Worm (Caenorhabditis elegans): ENCODE measurements around the gene clec-10.

Gene clec-10

DNA sequence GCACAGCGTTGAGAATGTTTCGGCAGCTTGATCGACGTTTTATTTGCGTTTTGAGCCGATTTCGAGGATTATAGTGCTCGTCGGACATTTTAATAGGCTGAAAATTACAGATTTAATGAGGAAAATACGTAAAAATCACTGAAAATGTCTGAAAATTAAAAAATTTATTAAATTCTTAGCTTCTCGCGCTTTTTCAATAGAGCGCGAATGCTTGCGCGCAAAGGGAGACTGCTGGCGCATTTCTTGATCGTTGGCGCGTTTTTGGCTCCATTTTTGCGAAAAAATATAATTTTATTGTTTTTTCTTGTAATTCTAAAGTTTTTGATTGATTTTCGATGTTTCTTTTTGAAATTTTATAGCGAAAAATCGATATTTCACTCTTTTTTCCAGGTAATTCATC is 8.4 kb downstream of the clec-10 start, which contains the start of the genes dnsn-1 and C24H12.4 (continued):
- TF ChIP-seq F13H6.1 (tag; optimal IDR thresholded peaks at IDR 0.05) = peak; percentile 92
- TF ChIP-seq ama-1 (optimal IDR thresholded peaks at IDR 0.05) = no peak
- TF ChIP-seq nhr-10 (tag; optimal IDR thresholded peaks at IDR 0.05) = peak; percentile 78
- peak; percentile 82 for TF ChIP-seq ztf-4 (tag; optimal IDR thresholded peaks at IDR 0.05)
- TF ChIP-seq nhr-12 (tag; optimal IDR thresholded peaks at IDR 0.05) = no peak
- peak; percentile 97 for TF ChIP-seq crh-2 (tag; optimal IDR thresholded peaks at IDR 0.05)
- peak; percentile 96 for TF ChIP-seq sma-3 (GFP tag; optimal IDR thresholded peaks at IDR 0.05)
- TF ChIP-seq R02D3.7 (tag; optimal IDR thresholded peaks at IDR 0.05) = peak; percentile 61
- TF ChIP-seq unc-39 (tag; optimal IDR thresholded peaks at IDR 0.05) = no peak
- no peak for TF ChIP-seq nhr-11 (tag; optimal IDR thresholded peaks at IDR 0.05)
- TF ChIP-seq alr-1 (tag; optimal IDR thresholded peaks at IDR 0.05) = no peak
- TF ChIP-seq unc-55 (GFP tag; optimal IDR thresholded peaks at IDR 0.05) = peak; percentile 98
- no peak for TF ChIP-seq aly-2 (tag; optimal IDR thresholded peaks at IDR 0.05)
- no peak for TF ChIP-seq nhr-77 (tag; optimal IDR thresholded peaks at IDR 0.05)

DNA sequence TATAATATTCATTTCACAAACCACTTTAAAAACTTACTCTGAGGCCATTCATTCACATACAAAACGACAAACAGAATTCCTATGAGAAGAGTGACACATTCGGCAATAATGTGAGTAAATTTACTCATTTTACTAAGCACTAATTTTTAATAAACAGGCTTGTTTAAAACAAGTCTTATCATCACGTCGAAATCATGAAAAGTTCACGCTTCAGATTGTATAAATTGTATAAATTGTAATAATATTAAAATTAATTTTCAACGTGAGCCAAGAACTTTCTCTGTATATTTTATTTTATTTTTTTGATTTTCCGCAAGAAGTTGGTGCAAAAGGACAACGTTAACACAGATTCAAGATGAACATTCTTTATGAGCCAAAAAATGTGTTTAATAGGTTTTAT is 16.3 kb downstream of the clec-10 start, which contains the start of gene C24H12.6:
C24H12.6 (minus strand) TSS at position 101 of the 400 bp plus-strand sequence.
- TF ChIP-seq fos-1 (tag; optimal IDR thresholded peaks at IDR 0.05) (no peak), nhr-77 (tag; optimal IDR thresholded peaks at IDR 0.05) (no peak), ceh-16 (tag; optimal IDR thresholded peaks at IDR 0.05) (no peak), snpc-4 (tag; optimal IDR thresholded peaks at IDR 0.05) (no peak), mab-5 (tag; optimal IDR thresholded peaks at IDR 0.05) (no peak), lsy-2 (tag; optimal IDR thresholded peaks at IDR 0.05) (no peak), dmd-4 (tag; optimal IDR thresholded peaks at IDR 0.05) (no peak), R02D3.7 (tag; optimal IDR thresholded peaks at IDR 0.05) (no peak), nhr-11 (tag; optimal IDR thresholded peaks at IDR 0.05) (no peak), ztf-4 (tag; optimal IDR thresholded peaks at IDR 0.05) (no peak), lin-13 (GFP tag; optimal IDR thresholded peaks at IDR 0.05) (no peak)

DNA sequence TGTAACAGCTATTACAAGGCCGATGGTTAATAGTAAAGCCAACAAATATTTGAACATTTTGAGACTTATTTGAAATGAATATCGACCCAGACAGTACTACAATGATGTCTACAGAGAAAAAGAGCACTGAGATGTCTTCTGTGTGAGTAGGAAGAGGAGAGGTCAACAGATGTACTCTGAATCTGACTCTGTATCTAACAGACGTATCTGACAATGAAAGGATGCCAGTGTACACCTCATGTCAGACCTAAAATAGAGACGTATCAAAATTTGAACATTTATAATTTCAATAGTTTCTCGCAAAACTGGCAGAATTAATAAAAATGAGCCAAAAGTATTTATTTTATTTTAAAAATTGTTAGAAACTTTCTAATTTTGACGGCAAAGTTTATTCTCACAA is 20.6 kb downstream of the clec-10 start, which contains the start of gene C24H12.8:
C24H12.8 (minus strand) TSS at position 101 of the 400 bp plus-strand sequence.
- TF ChIP-seq peb-1 (tag; optimal IDR thresholded peaks at IDR 0.05) = no peak
- no peak for TF ChIP-seq unc-55 (GFP tag; optimal IDR thresholded peaks at IDR 0.05)
- no peak for TF ChIP-seq nhr-11 (tag; optimal IDR thresholded peaks at IDR 0.05)
- no peak for TF ChIP-seq ceh-16 (tag; optimal IDR thresholded peaks at IDR 0.05)
- no peak for TF ChIP-seq lin-13 (GFP tag; optimal IDR thresholded peaks at IDR 0.05)
- TF ChIP-seq egl-27 (tag; optimal IDR thresholded peaks at IDR 0.05) = no peak
- TF ChIP-seq gmeb-1 (tag; optimal IDR thresholded peaks at IDR 0.05) = no peak
- no peak for TF ChIP-seq sem-4 (tag; optimal IDR thresholded peaks at IDR 0.05)
- TF ChIP-seq Y55F3AM.14 (GFP tag; optimal IDR thresholded peaks at IDR 0.05) = no peak

DNA sequence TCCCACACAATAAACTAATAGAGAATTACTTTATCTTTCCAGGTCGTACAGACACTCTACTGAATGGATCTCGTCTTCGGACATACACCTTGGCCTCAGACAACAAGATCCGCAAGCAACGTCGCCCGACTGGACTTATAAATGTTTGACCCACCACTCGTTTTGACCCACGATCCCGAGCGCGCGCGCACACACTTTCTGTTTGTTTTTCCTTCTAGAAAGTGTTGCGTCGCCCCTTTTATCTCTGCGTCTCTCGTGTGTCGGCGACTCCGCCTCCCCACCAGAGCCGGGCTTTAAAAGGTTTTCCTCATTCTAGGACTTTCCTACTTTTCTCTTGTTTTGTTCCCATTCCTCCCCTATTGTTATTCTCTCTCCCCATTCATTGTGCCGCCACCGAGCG is 34.8 kb downstream of the clec-10 start:
- TF ChIP-seq ceh-16 (tag; optimal IDR thresholded peaks at IDR 0.05) = no peak
- no peak for TF ChIP-seq elt-3 (tag; optimal IDR thresholded peaks at IDR 0.05)
- no peak for TF ChIP-seq ztf-11 (tag; optimal IDR thresholded peaks at IDR 0.05)
- TF ChIP-seq sma-9 (GFP tag; optimal IDR thresholded peaks at IDR 0.05) = no peak
- no peak for TF ChIP-seq sma-9 (tag; optimal IDR thresholded peaks at IDR 0.05)
- no peak for TF ChIP-seq zag-1 (tag; optimal IDR thresholded peaks at IDR 0.05)
- TF ChIP-seq blmp-1 (tag; optimal IDR thresholded peaks at IDR 0.05; ENCODE audit: insufficient read depth) = no peak
- TF ChIP-seq unc-39 (tag; optimal IDR thresholded peaks at IDR 0.05) = no peak
- TF ChIP-seq lin-11 (tag; optimal IDR thresholded peaks at IDR 0.05) = no peak
- TF ChIP-seq lin-39 (tag; optimal IDR thresholded peaks at IDR 0.05) = no peak
- TF ChIP-seq ztf-1 (GFP tag; conservative IDR thresholded peaks at IDR 0.05) = no peak
- TF ChIP-seq snpc-4 (tag; optimal IDR thresholded peaks at IDR 0.05) = no peak
- no peak for TF ChIP-seq F13H6.1 (tag; optimal IDR thresholded peaks at IDR 0.05)
- no peak for TF ChIP-seq nhr-129 (tag; optimal IDR thresholded peaks at IDR 0.05)
- no peak for TF ChIP-seq C34F6.9 (tag; optimal IDR thresholded peaks at IDR 0.05)
- TF ChIP-seq nhr-10 (tag; optimal IDR thresholded peaks at IDR 0.05) = no peak
- TF ChIP-seq lin-13 (GFP tag; optimal IDR thresholded peaks at IDR 0.05) = no peak
- no peak for TF ChIP-seq ZK546.5 (tag; optimal IDR thresholded peaks at IDR 0.05)
- no peak for TF ChIP-seq unc-62 (GFP tag; optimal IDR thresholded peaks at IDR 0.05)
- no peak for TF ChIP-seq mab-5 (tag; optimal IDR thresholded peaks at IDR 0.05)

Data from whole organism, L2 larva.